Worm (Caenorhabditis elegans) whole organism, L3 larva: ENCODE data around the gene F43E2.6.

ENCODE experiments used
- ZK546.5 ChIP-seq: sonication (generic microtip); optimal IDR thresholded peaks from 2 replicates; lab custom pipeline; 2017; ENCODE audit warnings: missing biosample characterization, missing genetic modification characterization
- ama-1 ChIP-seq: fragments of 150-350 bp; optimal IDR thresholded peaks from 2 replicates; lab custom pipeline; 2018
- elt-3 ChIP-seq, 3 experiments: fragments of 150-350 bp in 1 of 3; sonication (generic microtip) in 2 of 3; optimal IDR thresholded peaks; 2 replicates in 2 of 3; 4 replicates in 1 of 3; lab custom pipeline; 2014 to 2017; ENCODE audit warnings: missing biosample characterization in 3 of 3, missing genetic modification characterization in 3 of 3
- lin-15B ChIP-seq: fragments of 150-350 bp; optimal IDR thresholded peaks from 2 replicates; lab custom pipeline; 2014; ENCODE audit warnings: missing biosample characterization, missing genetic modification characterization
- nhr-237 ChIP-seq: fragments of 150-350 bp; optimal IDR thresholded peaks from 2 replicates; lab custom pipeline; 2014; ENCODE audit warnings: missing biosample characterization, missing genetic modification characterization
- nhr-76 ChIP-seq: fragments of 150-350 bp; sonication (generic microtip); optimal IDR thresholded peaks from 5 replicates; lab custom pipeline; 2014; ENCODE audit warnings: missing biosample characterization, missing genetic modification characterization
- pqm-1 ChIP-seq: fragments of 150-350 bp; optimal IDR thresholded peaks from 2 replicates; lab custom pipeline; 2017; ENCODE audit warnings: missing biosample characterization, missing genetic modification characterization, inconsistent platforms
- sea-2 ChIP-seq: fragments of 150-350 bp; sonication (generic microtip); optimal IDR thresholded peaks from 4 replicates; lab custom pipeline; 2014; ENCODE audit warnings: missing biosample characterization, missing genetic modification reagents, missing genetic modification characterization

ce11 chrII:7348063-7348462 is 20.6 kb downstream of the F43E2.6 start:
- TF ChIP-seq pqm-1 = no peak
- TF ChIP-seq ama-1 = no peak
- TF ChIP-seq lin-15B (tag; lab: Kevin White, UChicago) = no peak
- no peak for TF ChIP-seq elt-3 (tag; optimal IDR thresholded peaks at IDR 0.05; lab: Kevin White, UChicago)
- TF ChIP-seq sea-2 (GFP tag; lab: Kevin White, UChicago) = no peak
- no peak for TF ChIP-seq ZK546.5 (tag; lab: Kevin White, UChicago)
- no peak for TF ChIP-seq nhr-237 (tag; lab: Kevin White, UChicago)
- no peak for TF ChIP-seq nhr-76 (tag; lab: Kevin White, UChicago)
